Worm (Caenorhabditis elegans) whole organism, L3 larva: ENCODE data around the gene pals-23.

Experiments
- R02D3.7 ChIP-seq: fragments of 150-350 bp; optimal IDR thresholded peaks from 2 replicates; lab custom pipeline; 2014; ENCODE audit warnings: missing biosample characterization, missing genetic modification characterization
- ZK546.5 ChIP-seq: sonication (generic microtip); optimal IDR thresholded peaks from 2 replicates; lab custom pipeline; 2017; ENCODE audit warnings: missing biosample characterization, missing genetic modification characterization
- aly-2 ChIP-seq: fragments of 150-350 bp; optimal IDR thresholded peaks from 2 replicates; lab custom pipeline; 2014; ENCODE audit warnings: missing biosample characterization, missing genetic modification characterization
- ama-1 ChIP-seq: fragments of 150-350 bp; optimal IDR thresholded peaks from 2 replicates; lab custom pipeline; 2018
- ceh-16 ChIP-seq: sonication (generic microtip); optimal IDR thresholded peaks from 2 replicates; lab custom pipeline; 2017; ENCODE audit warnings: missing biosample characterization, missing genetic modification characterization
- ceh-28 ChIP-seq: fragments of 150-350 bp; optimal IDR thresholded peaks from 2 replicates; lab custom pipeline; 2014; ENCODE audit warnings: missing biosample characterization, missing genetic modification reagents, missing genetic modification characterization
- ceh-82 ChIP-seq: fragments of 150-350 bp; optimal IDR thresholded peaks from 2 replicates; lab custom pipeline; 2014; ENCODE audit warnings: missing biosample characterization, missing genetic modification characterization
- egl-5 ChIP-seq: fragments of 150-350 bp; optimal IDR thresholded peaks from 2 replicates; lab custom pipeline; 2017; ENCODE audit warnings: missing biosample characterization, missing genetic modification reagents, missing genetic modification characterization, inconsistent platforms
- elt-1 ChIP-seq: fragments of 150-350 bp; optimal IDR thresholded peaks from 2 replicates; lab custom pipeline; 2014; ENCODE audit warnings: missing biosample characterization, missing genetic modification characterization
- elt-2 ChIP-seq: sonication (generic microtip); optimal IDR thresholded peaks from 2 replicates; lab custom pipeline; 2016; ENCODE audit warnings: missing genetic modification reagents, mild to moderate bottlenecking, missing genetic modification characterization, missing compliant biosample characterization
- elt-3 ChIP-seq, 3 experiments: fragments of 150-350 bp in 1 of 3; sonication (generic microtip) in 2 of 3; optimal IDR thresholded peaks; 2 replicates in 2 of 3; 4 replicates in 1 of 3; lab custom pipeline; 2014 to 2017; ENCODE audit warnings: missing biosample characterization in 3 of 3, missing genetic modification characterization in 3 of 3
- eor-1 ChIP-seq, 2 experiments: fragments of 150-350 bp; optimal IDR thresholded peaks; 2 replicates each; lab custom pipeline; 2014 to 2018; ENCODE audit warnings: missing biosample characterization in 2 of 2, missing genetic modification characterization in 2 of 2
- fkh-10 ChIP-seq: sonication (generic microtip); optimal IDR thresholded peaks from 2 replicates; lab custom pipeline; 2017; ENCODE audit warnings: missing biosample characterization, missing genetic modification reagents, missing genetic modification characterization
- fkh-2 ChIP-seq: fragments of 150-350 bp; optimal IDR thresholded peaks from 2 replicates; lab custom pipeline; 2014; ENCODE audit warnings: missing biosample characterization, missing genetic modification reagents, missing genetic modification characterization
- fos-1 ChIP-seq: fragments of 150-350 bp; optimal IDR thresholded peaks from 2 replicates; lab custom pipeline; 2014; ENCODE audit warnings: missing biosample characterization, missing genetic modification characterization
- hmg-11 ChIP-seq: sonication (generic microtip); optimal IDR thresholded peaks from 2 replicates; lab custom pipeline; 2016; ENCODE audit warnings: missing genetic modification characterization, missing compliant biosample characterization
- jun-1 ChIP-seq: fragments of 150-350 bp; optimal IDR thresholded peaks from 2 replicates; lab custom pipeline; 2014; ENCODE audit warnings: missing biosample characterization, missing genetic modification reagents, missing genetic modification characterization
- lin-15B ChIP-seq: fragments of 150-350 bp; optimal IDR thresholded peaks from 2 replicates; lab custom pipeline; 2014; ENCODE audit warnings: missing biosample characterization, missing genetic modification characterization
- lin-39 ChIP-seq: fragments of 150-350 bp; optimal IDR thresholded peaks from 2 replicates; lab custom pipeline; 2018; ENCODE audit warnings: missing biosample characterization, missing genetic modification reagents, missing genetic modification characterization
- lsy-12 ChIP-seq: sonication (generic microtip); optimal IDR thresholded peaks from 2 replicates; lab custom pipeline; 2016; ENCODE audit warnings: mild to moderate bottlenecking, missing genetic modification characterization, missing compliant biosample characterization
- mdl-1 ChIP-seq: fragments of 150-350 bp; optimal IDR thresholded peaks from 2 replicates; lab custom pipeline; 2014; ENCODE audit warnings: missing biosample characterization, missing genetic modification characterization
- mml-1 ChIP-seq: fragments of 150-350 bp; sonication (generic microtip); optimal IDR thresholded peaks from 3 replicates; lab custom pipeline; 2014; ENCODE audit warnings: missing biosample characterization, missing genetic modification characterization
- nfya-1 ChIP-seq: sonication (generic microtip); optimal IDR thresholded peaks from 2 replicates; lab custom pipeline; 2017; ENCODE audit warnings: missing genetic modification characterization, mild to moderate bottlenecking, missing compliant biosample characterization, antibody characterized with exemption, moderate library complexity; ENCODE audit not compliant: insufficient read depth
- nhr-11 ChIP-seq: fragments of 150-350 bp; optimal IDR thresholded peaks from 2 replicates; lab custom pipeline; 2014; ENCODE audit warnings: missing biosample characterization, missing genetic modification characterization
- nhr-12 ChIP-seq: fragments of 150-350 bp; optimal IDR thresholded peaks from 2 replicates; lab custom pipeline; 2014; ENCODE audit warnings: missing biosample characterization, missing genetic modification characterization
- nhr-23 ChIP-seq: fragments of 150-350 bp; optimal IDR thresholded peaks from 2 replicates; lab custom pipeline; 2014; ENCODE audit warnings: missing biosample characterization, missing genetic modification reagents, missing genetic modification characterization
- nhr-237 ChIP-seq: fragments of 150-350 bp; optimal IDR thresholded peaks from 2 replicates; lab custom pipeline; 2014; ENCODE audit warnings: missing biosample characterization, missing genetic modification characterization
- nhr-25 ChIP-seq: sonication (generic microtip); optimal IDR thresholded peaks from 2 replicates; lab custom pipeline; 2017; ENCODE audit warnings: missing biosample characterization, missing genetic modification characterization
- nhr-28 ChIP-seq: fragments of 150-350 bp; optimal IDR thresholded peaks from 2 replicates; lab custom pipeline; 2014; ENCODE audit warnings: missing biosample characterization, missing genetic modification characterization
- nhr-43 ChIP-seq: sonication (generic microtip); optimal IDR thresholded peaks from 2 replicates; lab custom pipeline; 2016; ENCODE audit warnings: mild to moderate bottlenecking, missing genetic modification characterization, missing compliant biosample characterization; ENCODE audit not compliant: poor library complexity, severe bottlenecking
- nhr-67 ChIP-seq: fragments of 150-350 bp; optimal IDR thresholded peaks from 2 replicates; lab custom pipeline; 2014; ENCODE audit warnings: missing biosample characterization, missing genetic modification characterization
- nhr-76 ChIP-seq: fragments of 150-350 bp; sonication (generic microtip); optimal IDR thresholded peaks from 5 replicates; lab custom pipeline; 2014; ENCODE audit warnings: missing biosample characterization, missing genetic modification characterization
- nhr-77 ChIP-seq: fragments of 150-350 bp; optimal IDR thresholded peaks from 2 replicates; lab custom pipeline; 2014; ENCODE audit warnings: missing biosample characterization, missing genetic modification characterization
- pha-4 ChIP-seq: fragments of 150-350 bp; optimal IDR thresholded peaks from 2 replicates; lab custom pipeline; 2014; ENCODE audit warnings: missing biosample characterization, missing genetic modification reagents, missing genetic modification characterization
- pqm-1 ChIP-seq: fragments of 150-350 bp; optimal IDR thresholded peaks from 2 replicates; lab custom pipeline; 2017; ENCODE audit warnings: missing biosample characterization, missing genetic modification characterization, inconsistent platforms
- sea-2 ChIP-seq: fragments of 150-350 bp; sonication (generic microtip); optimal IDR thresholded peaks from 4 replicates; lab custom pipeline; 2014; ENCODE audit warnings: missing biosample characterization, missing genetic modification reagents, missing genetic modification characterization
- skn-1 ChIP-seq: fragments of 150-350 bp; optimal IDR thresholded peaks from 2 replicates; lab custom pipeline; 2014; ENCODE audit warnings: missing biosample characterization, missing genetic modification characterization
- snpc-4 ChIP-seq: fragments of 150-350 bp; optimal IDR thresholded peaks from 2 replicates; lab custom pipeline; 2014; ENCODE audit warnings: missing biosample characterization, missing genetic modification characterization
- tbx-2 ChIP-seq: sonication (generic microtip); optimal IDR thresholded peaks from 2 replicates; lab custom pipeline; 2016; ENCODE audit warnings: mild to moderate bottlenecking, missing genetic modification characterization, missing compliant biosample characterization
- unc-39 ChIP-seq: sonication (generic microtip); optimal IDR thresholded peaks from 4 replicates; lab custom pipeline; 2017; ENCODE audit warnings: missing biosample characterization, missing genetic modification characterization
- unc-62 ChIP-seq: fragments of 150-350 bp; sonication (generic microtip); optimal IDR thresholded peaks from 4 replicates; lab custom pipeline; 2014; ENCODE audit warnings: missing biosample characterization, missing genetic modification reagents, missing genetic modification characterization
- zag-1 ChIP-seq: fragments of 150-350 bp; optimal IDR thresholded peaks from 2 replicates; lab custom pipeline; 2014; ENCODE audit warnings: missing biosample characterization, missing genetic modification characterization
- ztf-4 ChIP-seq: fragments of 150-350 bp; optimal IDR thresholded peaks from 2 replicates; lab custom pipeline; 2014; ENCODE audit warnings: missing biosample characterization, missing genetic modification characterization

The pals-23 gene

DNA sequence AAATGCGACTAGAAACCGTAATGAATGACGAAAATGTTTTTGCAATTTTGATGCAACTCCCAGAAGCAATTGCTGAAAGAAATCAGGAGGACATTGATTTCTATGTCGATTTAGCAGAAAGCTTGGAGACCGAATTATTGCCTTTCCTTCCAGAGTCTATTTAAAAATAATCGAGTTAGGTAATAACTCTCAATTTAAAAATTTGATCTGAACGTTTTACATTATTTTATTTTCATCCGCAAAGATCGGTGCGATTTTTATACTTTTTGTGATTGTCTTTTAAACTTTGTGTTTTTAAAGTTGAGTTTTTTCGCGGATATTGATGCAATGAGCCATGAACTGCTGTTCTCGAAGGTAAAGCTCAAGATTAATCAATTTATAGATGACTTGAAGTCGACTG is at the start of gene pals-23:
TSS of gene pals-23 (plus strand) at position 301 of the 400 bp plus-strand sequence.
- TF ChIP-seq fos-1 (tag; lab: Kevin White, UChicago) (no peak), nhr-23 (tag; lab: Kevin White, UChicago) (no peak), zag-1 (tag; lab: Kevin White, UChicago) (no peak), nhr-11 (tag; lab: Kevin White, UChicago) (no peak), sea-2 (GFP tag; lab: Kevin White, UChicago) (no peak), nhr-237 (no peak), unc-62 (GFP tag; lab: Kevin White, UChicago) (no peak), fkh-2 (tag; lab: Kevin White, UChicago) (no peak), egl-5 (tag; lab: Kevin White, UChicago) (no peak), unc-39 (tag; lab: Kevin White, UChicago) (no peak), nhr-12 (no peak), nhr-77 (tag; lab: Kevin White, UChicago) (no peak), mml-1 (no peak), lin-39 (tag; lab: Kevin White, UChicago) (no peak), eor-1 (tag; optimal IDR thresholded peaks at IDR 0.05; lab: Kevin White, UChicago) (no peak), pha-4 (tag; lab: Kevin White, UChicago) (no peak)

DNA sequence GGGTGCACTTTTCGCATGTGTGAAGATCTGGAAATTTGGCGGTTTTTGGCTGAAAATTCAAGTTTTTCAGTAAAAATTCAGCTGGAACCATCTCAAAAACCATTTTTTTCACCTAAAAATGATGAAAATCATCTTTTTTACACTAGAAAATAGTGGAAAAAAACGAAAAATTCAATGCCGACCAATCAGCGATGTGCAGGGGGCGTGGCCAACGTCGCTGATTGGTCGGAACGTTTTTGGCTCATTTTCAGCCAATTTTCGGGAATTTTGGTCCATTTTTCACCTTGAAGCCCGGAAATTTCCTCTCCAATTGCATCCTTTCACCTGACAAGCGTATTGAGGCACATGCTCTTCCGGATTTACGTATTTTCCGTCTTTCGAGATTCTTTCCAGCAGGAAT is 40.2 kb upstream of the pals-23 start:
- peak; percentile 93 for TF ChIP-seq nfya-1 (tag; lab: Kevin White, UChicago)
- no peak for TF ChIP-seq fos-1 (tag; lab: Kevin White, UChicago)
- no peak for TF ChIP-seq nhr-28 (tag; lab: Kevin White, UChicago)

ce11 chrIII:86316-86715 is 38.3 kb upstream of the pals-23 start, which contains the start of gene attf-3:
TSS of gene attf-3 (minus strand) at chrIII:86384.
- TF ChIP-seq nhr-77 (tag; lab: Kevin White, UChicago) (no peak), mml-1 (no peak), fkh-10 (peak; percentile 21), nhr-28 (tag; lab: Kevin White, UChicago) (no peak), ceh-28 (tag; lab: Kevin White, UChicago) (peak; percentile 21), lin-15B (peak; percentile 83), nhr-25 (tag; lab: Kevin White, UChicago) (peak; percentile 17), pqm-1 (tag; lab: Kevin White, UChicago) (peak; percentile 43), pha-4 (tag; lab: Kevin White, UChicago) (peak; percentile 82), elt-2 (tag; lab: Kevin White, UChicago) (peak; percentile 23), nfya-1 (tag; lab: Kevin White, UChicago) (peak; percentile 82), nhr-23 (tag; lab: Kevin White, UChicago) (peak; percentile 66), snpc-4 (tag; lab: Kevin White, UChicago) (peak; percentile 51), hmg-11 (tag; lab: Kevin White, UChicago) (peak; percentile 87), fkh-2 (tag; lab: Kevin White, UChicago) (peak; percentile 44), R02D3.7 (peak; percentile 64), mdl-1 (tag; lab: Kevin White, UChicago) (no peak), tbx-2 (no peak), aly-2 (tag; lab: Kevin White, UChicago) (no peak), lin-39 (tag; lab: Kevin White, UChicago) (peak; percentile 66), nhr-43 (tag; lab: Kevin White, UChicago) (no peak), egl-5 (tag; lab: Kevin White, UChicago) (peak; percentile 39)

ce11 chrIII:87183-87582 is 37.4 kb upstream of the pals-23 start, which contains the start of the genes F54C4.4 and mrpl-40:
TSS of gene F54C4.4 (minus strand) at chrIII:87381.
TSS of gene mrpl-40 (plus strand) at chrIII:87559.
- TF ChIP-seq ama-1 (lab: Kevin White, UChicago): no peak
- no peak for TF ChIP-seq fos-1 (tag; lab: Kevin White, UChicago)
- TF ChIP-seq nfya-1 (tag; lab: Kevin White, UChicago): peak; percentile 82
- no peak for TF ChIP-seq elt-1 (tag; lab: Kevin White, UChicago)
- TF ChIP-seq lsy-12: no peak
- TF ChIP-seq hmg-11 (tag; lab: Kevin White, UChicago): no peak
- TF ChIP-seq nhr-43 (tag; lab: Kevin White, UChicago): peak; percentile 56
- TF ChIP-seq nhr-23 (tag; lab: Kevin White, UChicago): peak; percentile 65
- peak; percentile 78 for TF ChIP-seq pha-4 (tag; lab: Kevin White, UChicago)
- TF ChIP-seq fkh-10: peak; percentile 29
- TF ChIP-seq mdl-1 (tag; lab: Kevin White, UChicago): no peak
- TF ChIP-seq sea-2 (GFP tag; lab: Kevin White, UChicago): no peak
- no peak for TF ChIP-seq ceh-16 (tag; lab: Kevin White, UChicago)
- TF ChIP-seq nhr-25 (tag; lab: Kevin White, UChicago): peak; percentile 15
- TF ChIP-seq ceh-82 (tag; lab: Kevin White, UChicago): no peak
- TF ChIP-seq elt-3 (tag; optimal IDR thresholded peaks at IDR 0.05; lab: Kevin White, UChicago): no peak
- no peak for TF ChIP-seq snpc-4 (tag; lab: Kevin White, UChicago)
- TF ChIP-seq R02D3.7: peak; percentile 97
- no peak for TF ChIP-seq ztf-4
- no peak for TF ChIP-seq eor-1 (tag; optimal IDR thresholded peaks at IDR 0.05; lab: Kevin White, UChicago)
- no peak for TF ChIP-seq nhr-76 (tag; lab: Kevin White, UChicago)
- TF ChIP-seq elt-2 (tag; lab: Kevin White, UChicago): peak; percentile 7
- peak; percentile 55 for TF ChIP-seq lin-15B
- no peak for TF ChIP-seq unc-39 (tag; lab: Kevin White, UChicago)
- TF ChIP-seq nhr-67 (tag; lab: Kevin White, UChicago): no peak
- peak; percentile 50 for TF ChIP-seq lin-39 (tag; lab: Kevin White, UChicago)
- no peak for TF ChIP-seq jun-1 (tag; lab: Kevin White, UChicago)
- TF ChIP-seq fkh-2 (tag; lab: Kevin White, UChicago): no peak
- TF ChIP-seq skn-1 (tag; lab: Kevin White, UChicago): no peak
- peak; percentile 86 for TF ChIP-seq ceh-28 (tag; lab: Kevin White, UChicago)
- TF ChIP-seq zag-1 (tag; lab: Kevin White, UChicago): no peak
- no peak for TF ChIP-seq nhr-12
- no peak for TF ChIP-seq ZK546.5
